Fruit fly (Drosophila melanogaster) whole organism, embryonic: ENCODE measurements around the gene CG11726.

ENCODE experiments used
- Atf6 ChIP-seq: fragments of 200-800 bp; sonication (Bioruptor generic); IDR thresholded peaks from 2 replicates; pipeline ENCODE4 v1.3.6; 2022; ENCODE audit warnings: missing biosample characterization, missing genetic modification characterization
- CG10267 ChIP-seq: fragments of 200-800 bp; sonication (Bioruptor generic); optimal IDR thresholded peaks from 2 replicates; lab custom pipeline; 2018; ENCODE audit warnings: missing biosample characterization, mild to moderate bottlenecking, missing genetic modification characterization, moderate library complexity
- CG10979 ChIP-seq: fragments of 200-800 bp; sonication (Bioruptor generic); optimal IDR thresholded peaks from 2 replicates; lab custom pipeline; 2018; ENCODE audit warnings: missing biosample characterization, mild to moderate bottlenecking, missing genetic modification characterization, moderate library complexity
- CG11504 ChIP-seq: fragments of 200-800 bp; sonication (Bioruptor generic); optimal IDR thresholded peaks from 3 replicates; lab custom pipeline; 2019; ENCODE audit warnings: missing biosample characterization, mild to moderate bottlenecking, missing genetic modification characterization, moderate library complexity
- CG11695 ChIP-seq: fragments of 200-800 bp; sonication (Bioruptor generic); IDR thresholded peaks from 3 replicates; pipeline ENCODE4 v1.3.6; 2022; ENCODE audit warnings: missing biosample characterization, missing genetic modification characterization
- CG14014 ChIP-seq: fragments of 200-800 bp; sonication (Bioruptor generic); IDR thresholded peaks from 2 replicates; pipeline ENCODE4 v1.3.6; 2022; ENCODE audit warnings: missing biosample characterization, missing genetic modification characterization
- CG14441 ChIP-seq: fragments of 200-800 bp; sonication (Bioruptor generic); IDR thresholded peaks from 2 replicates; pipeline ENCODE4 v1.3.6; 2022; ENCODE audit warnings: missing biosample characterization, missing genetic modification characterization
- CG17359 ChIP-seq: fragments of 200-800 bp; sonication (Bioruptor generic); optimal IDR thresholded peaks from 3 replicates; lab custom pipeline; 2018; ENCODE audit warnings: missing biosample characterization, mild to moderate bottlenecking, missing genetic modification characterization, moderate library complexity
- CG17385 ChIP-seq: fragments of 200-800 bp; sonication (Bioruptor generic); optimal IDR thresholded peaks from 3 replicates; lab custom pipeline; 2018; ENCODE audit warnings: missing biosample characterization, mild to moderate bottlenecking, missing genetic modification characterization
- CG18262 ChIP-seq: fragments of 200-800 bp; optimal IDR thresholded peaks from 3 replicates; lab custom pipeline; 2019; ENCODE audit warnings: missing biosample characterization, mild to moderate bottlenecking, missing genetic modification characterization, moderate library complexity
- CG18599 ChIP-seq: fragments of 200-800 bp; sonication (Bioruptor generic); optimal IDR thresholded peaks from 3 replicates; lab custom pipeline; 2017; ENCODE audit warnings: missing biosample characterization, missing genetic modification characterization, mild to moderate bottlenecking, moderate library complexity, missing genetic modification reagents
- CG31441 ChIP-seq: fragments of 200-800 bp; sonication (Bioruptor generic); IDR thresholded peaks from 2 replicates; pipeline ENCODE4 v1.3.6; 2022; ENCODE audit warnings: missing biosample characterization, missing genetic modification characterization
- CG32767 ChIP-seq: fragments of 200-800 bp; sonication (Bioruptor generic); IDR thresholded peaks from 2 replicates; pipeline ENCODE4 v1.3.6; 2022; ENCODE audit warnings: missing biosample characterization, missing genetic modification characterization
- CG32772 ChIP-seq: fragments of 200-800 bp; sonication (Bioruptor generic); IDR thresholded peaks from 2 replicates; pipeline ENCODE4 v1.3.6; 2022; ENCODE audit warnings: missing biosample characterization, missing genetic modification characterization
- CG3995 ChIP-seq: fragments of 200-800 bp; sonication (Bioruptor generic); optimal IDR thresholded peaks from 3 replicates; lab custom pipeline; 2016; ENCODE audit warnings: missing biosample characterization, missing genetic modification characterization
- CG6854 ChIP-seq: fragments of 200-800 bp; sonication (Bioruptor generic); optimal IDR thresholded peaks from 3 replicates; lab custom pipeline; 2017; ENCODE audit warnings: missing biosample characterization, mild to moderate bottlenecking, missing genetic modification characterization
- CG8290 ChIP-seq, 3 experiments: fragments of 200-800 bp; sonication (Bioruptor generic); optimal IDR thresholded peaks; 2 replicates each; lab custom pipeline; 2016 to 2019; ENCODE audit warnings: missing biosample characterization in 3 of 3, missing genetic modification characterization in 3 of 3, mild to moderate bottlenecking in 2 of 3, moderate library complexity in 1 of 3
- CG8944 ChIP-seq: fragments of 200-800 bp; sonication (Bioruptor generic); optimal IDR thresholded peaks from 3 replicates; lab custom pipeline; 2016; ENCODE audit warnings: missing biosample characterization, missing genetic modification characterization
- CG9215 ChIP-seq: fragments of 200-800 bp; sonication (Bioruptor generic); IDR thresholded peaks from 2 replicates; pipeline ENCODE4 v1.3.6; 2022; ENCODE audit warnings: missing biosample characterization, missing genetic modification characterization
- CG9727 ChIP-seq: fragments of 200-800 bp; sonication (Bioruptor generic); optimal IDR thresholded peaks from 3 replicates; lab custom pipeline; 2017; ENCODE audit warnings: missing biosample characterization, mild to moderate bottlenecking, missing genetic modification characterization
- CG9932 ChIP-seq: fragments of 200-800 bp; sonication (Bioruptor generic); IDR thresholded peaks from 2 replicates; pipeline ENCODE4 v1.3.6; 2022; ENCODE audit warnings: missing biosample characterization, missing genetic modification characterization
- CoRest ChIP-seq: fragments of 200-800 bp; sonication (Bioruptor generic); optimal IDR thresholded peaks from 3 replicates; lab custom pipeline; 2018; ENCODE audit warnings: missing biosample characterization, mild to moderate bottlenecking, missing genetic modification characterization, moderate library complexity
- Fer1 ChIP-seq: fragments of 200-800 bp; sonication (Bioruptor generic); optimal IDR thresholded peaks from 2 replicates; lab custom pipeline; 2017; ENCODE audit warnings: missing biosample characterization, mild to moderate bottlenecking, missing genetic modification characterization
- Hand ChIP-seq: fragments of 200-800 bp; sonication (Bioruptor generic); optimal IDR thresholded peaks from 2 replicates; lab custom pipeline; 2017; ENCODE audit warnings: mild to moderate bottlenecking, missing biosample characterization, missing genetic modification reagents, missing genetic modification characterization
- Hmr ChIP-seq: fragments of 200-800 bp; sonication (Bioruptor generic); optimal IDR thresholded peaks from 3 replicates; lab custom pipeline; 2017; ENCODE audit warnings: mild to moderate bottlenecking, missing biosample characterization, missing genetic modification reagents, missing genetic modification characterization
- Lhr ChIP-seq: fragments of 200-800 bp; sonication (Bioruptor generic); optimal IDR thresholded peaks from 3 replicates; lab custom pipeline; 2017; ENCODE audit warnings: mild to moderate bottlenecking, missing biosample characterization, missing genetic modification reagents, missing genetic modification characterization
- MESR4 ChIP-seq: fragments of 200-800 bp; sonication (Bioruptor generic); optimal IDR thresholded peaks from 2 replicates; lab custom pipeline; 2018; ENCODE audit warnings: missing biosample characterization, mild to moderate bottlenecking, missing genetic modification characterization, moderate library complexity
- Med ChIP-seq: fragments of 200-800 bp; sonication (Bioruptor generic); peaks from one replicate; lab custom pipeline; 2016; ENCODE audit warnings: missing biosample characterization, missing genetic modification characterization, mild to moderate bottlenecking, inconsistent platforms, moderate library complexity
- Xrp1 ChIP-seq: fragments of 200-800 bp; sonication (Bioruptor generic); IDR thresholded peaks from 2 replicates; pipeline ENCODE4 v1.3.6; 2022; ENCODE audit warnings: missing biosample characterization, missing genetic modification characterization
- ab ChIP-seq: fragments of 200-800 bp; sonication (Bioruptor generic); optimal IDR thresholded peaks from 2 replicates; lab custom pipeline; 2016; ENCODE audit warnings: missing biosample characterization, missing genetic modification characterization
- ac ChIP-seq: fragments of 200-800 bp; sonication (Bioruptor generic); optimal IDR thresholded peaks from 3 replicates; lab custom pipeline; 2017; ENCODE audit warnings: missing biosample characterization, mild to moderate bottlenecking, missing genetic modification characterization
- ara ChIP-seq: fragments of 200-800 bp; sonication (Bioruptor generic); IDR thresholded peaks from 2 replicates; pipeline ENCODE4 v1.3.6; 2022; ENCODE audit warnings: missing biosample characterization, missing genetic modification characterization
- bsh ChIP-seq, 2 experiments: fragments of 200-800 bp; sonication (Bioruptor generic); optimal IDR thresholded peaks; 2 replicates each; lab custom pipeline; 2017 to 2018; ENCODE audit warnings: mild to moderate bottlenecking in 2 of 2, missing biosample characterization in 2 of 2, missing genetic modification characterization in 2 of 2, moderate library complexity in 1 of 2
- esg ChIP-seq: fragments of 200-800 bp; sonication (Bioruptor generic); conservative IDR thresholded peaks from 2 replicates; pipeline ENCODE4 v1.3.6; 2022; ENCODE audit warnings: missing biosample characterization, missing genetic modification characterization
- gce ChIP-seq: fragments of 200-800 bp; sonication (Bioruptor generic); IDR thresholded peaks from 3 replicates; pipeline ENCODE4 v1.3.6; 2022; ENCODE audit warnings: missing biosample characterization, missing genetic modification characterization
- gcm ChIP-seq: fragments of 200-800 bp; sonication (Bioruptor generic); optimal IDR thresholded peaks from 2 replicates; lab custom pipeline; 2019; ENCODE audit warnings: missing biosample characterization, mild to moderate bottlenecking, missing genetic modification characterization, moderate library complexity
- grau ChIP-seq: fragments of 200-800 bp; optimal IDR thresholded peaks from 3 replicates; lab custom pipeline; 2019; ENCODE audit warnings: missing biosample characterization, mild to moderate bottlenecking, missing genetic modification characterization, moderate library complexity
- jigr1 ChIP-seq: fragments of 200-800 bp; sonication (Bioruptor generic); IDR thresholded peaks from 3 replicates; pipeline ENCODE4 v1.3.6; 2022; ENCODE audit warnings: missing biosample characterization, missing genetic modification characterization
- jing ChIP-seq: fragments of 200-800 bp; sonication (Bioruptor generic); optimal IDR thresholded peaks from 2 replicates; lab custom pipeline; 2018; ENCODE audit warnings: missing biosample characterization, mild to moderate bottlenecking, missing genetic modification characterization
- kah ChIP-seq: fragments of 200-800 bp; sonication (Bioruptor generic); optimal IDR thresholded peaks from 2 replicates; lab custom pipeline; 2018; ENCODE audit warnings: missing biosample characterization, mild to moderate bottlenecking, missing genetic modification characterization
- kni ChIP-seq: fragments of 200-800 bp; sonication (Bioruptor generic); optimal IDR thresholded peaks from 3 replicates; lab custom pipeline; 2017; ENCODE audit warnings: mild to moderate bottlenecking, missing biosample characterization, missing genetic modification reagents, missing genetic modification characterization
- oc ChIP-seq: fragments of 200-800 bp; sonication (Bioruptor generic); optimal IDR thresholded peaks from 2 replicates; lab custom pipeline; 2018; ENCODE audit warnings: missing biosample characterization, mild to moderate bottlenecking, missing genetic modification characterization, moderate library complexity
- peb ChIP-seq: fragments of 200-800 bp; sonication (Bioruptor generic); IDR thresholded peaks from 2 replicates; pipeline ENCODE4 v1.3.6; 2022; ENCODE audit warnings: missing biosample characterization, missing genetic modification characterization
- phol ChIP-seq: fragments of 200-800 bp; sonication (Bioruptor generic); optimal IDR thresholded peaks from 3 replicates; lab custom pipeline; 2018; ENCODE audit warnings: missing biosample characterization, mild to moderate bottlenecking, missing genetic modification characterization, moderate library complexity
- pnt ChIP-seq: fragments of 200-800 bp; sonication (Bioruptor generic); optimal IDR thresholded peaks from 3 replicates; lab custom pipeline; 2016; ENCODE audit warnings: missing biosample characterization, missing genetic modification characterization
- pros ChIP-seq: fragments of 200-800 bp; sonication (Bioruptor generic); optimal IDR thresholded peaks from 3 replicates; lab custom pipeline; 2019; ENCODE audit warnings: missing biosample characterization, mild to moderate bottlenecking, missing genetic modification characterization, moderate library complexity
- shn ChIP-seq: fragments of 200-800 bp; sonication (Bioruptor generic); optimal IDR thresholded peaks from 3 replicates; lab custom pipeline; 2016; ENCODE audit warnings: missing biosample characterization, missing genetic modification characterization
- sisA ChIP-seq: fragments of 200-800 bp; sonication (Bioruptor generic); IDR thresholded peaks from 2 replicates; pipeline ENCODE4 v1.3.6; 2022; ENCODE audit warnings: missing biosample characterization, missing genetic modification characterization
- slbo ChIP-seq: fragments of 200-800 bp; sonication (Bioruptor generic); IDR thresholded peaks from 2 replicates; pipeline ENCODE4 v1.3.6; 2022; ENCODE audit warnings: missing biosample characterization, missing genetic modification characterization
- unc-4 ChIP-seq: fragments of 200-800 bp; sonication (Bioruptor generic); IDR thresholded peaks from 2 replicates; pipeline ENCODE4 v1.3.6; 2022; ENCODE audit warnings: missing biosample characterization, missing genetic modification characterization; ENCODE audit not compliant: partially characterized antibody

Gene CG11726

DNA sequence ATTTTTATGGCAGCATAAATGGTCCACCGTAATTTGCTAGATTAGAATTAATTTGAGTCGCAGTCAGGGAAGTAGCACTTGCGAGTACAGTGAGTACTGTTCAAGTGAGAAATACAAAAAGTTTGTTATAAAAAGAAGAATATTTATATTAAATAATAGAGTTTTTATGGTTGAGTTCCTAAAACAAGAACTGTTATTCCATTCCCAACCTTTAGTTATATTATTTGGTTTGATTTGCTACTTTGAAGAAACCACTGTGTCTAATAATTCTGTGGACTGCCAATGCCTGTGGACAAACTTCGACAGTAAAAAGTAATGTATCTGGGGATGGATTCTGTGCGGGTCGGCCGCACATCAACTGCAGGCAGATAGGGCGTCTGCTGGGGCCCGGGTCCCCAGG is 26.7 kb upstream of the CG11726 start (continued):
- TF ChIP-seq CG18599 (GFP tag; lab: Kevin White, UChicago), result peak; percentile 50
- 0 out of 3 replicates have a peak, but pooled peaks have one; percentile 39 for TF ChIP-seq CG11695 (GFP tag; lab: Robert Waterston, UW)
- peak; percentile 28; the same call in 1 of the 2 replicates for TF ChIP-seq CG31441 (GFP tag; lab: Robert Waterston, UW)
- no peak for TF ChIP-seq CG3995 (GFP tag; lab: Kevin White, UChicago)
- TF ChIP-seq gcm (GFP tag; lab: Kevin White, UChicago), result peak; percentile 37
- no peak for TF ChIP-seq ac (GFP tag; lab: Kevin White, UChicago)
- TF ChIP-seq pros (GFP tag; lab: Kevin White, UChicago), result no peak
- no peak for TF ChIP-seq CG8944 (GFP tag; lab: Kevin White, UChicago)
- peak; percentile 55 for TF ChIP-seq CG11504
- TF ChIP-seq CoRest (tag; lab: Kevin White, UChicago), result peak; percentile 12
- TF ChIP-seq Fer1 (GFP tag; lab: Kevin White, UChicago), result peak; percentile 9
- no peak for TF ChIP-seq MESR4
- TF ChIP-seq CG32772 (GFP tag; lab: Robert Waterston, UW), result peak; percentile 38
- TF ChIP-seq CG8290 (GFP tag; optimal IDR thresholded peaks at IDR 0.05; lab: Kevin White, UChicago), result no peak
- TF ChIP-seq CG8290 (tag; optimal IDR thresholded peaks at IDR 0.05; lab: Kevin White, UChicago), result no peak
- peak; percentile 46; the same call in 1 of the 2 replicates for TF ChIP-seq esg
- no peak for TF ChIP-seq pnt (GFP tag; lab: Kevin White, UChicago)
- TF ChIP-seq Hand (GFP tag; lab: Kevin White, UChicago), result peak; percentile 2
- TF ChIP-seq CG9932 (GFP tag; lab: Robert Waterston, UW), result peak; percentile 36
- peak; percentile 36; the same call in 1 of the 2 replicates for TF ChIP-seq CG14014
- peak; percentile 6 for TF ChIP-seq CG9727 (GFP tag; lab: Kevin White, UChicago)
- peak; percentile 10 for TF ChIP-seq CG17359 (tag; lab: Kevin White, UChicago)
- TF ChIP-seq kni, result no peak
- TF ChIP-seq CG17385 (GFP tag; lab: Kevin White, UChicago), result peak; percentile 30
- peak; percentile 69 for TF ChIP-seq slbo (GFP tag; lab: Robert Waterston, UW)
- TF ChIP-seq CG10979 (tag; lab: Kevin White, UChicago), result peak; percentile 31
- peak; percentile 74 for TF ChIP-seq Med (GFP tag; lab: Kevin White, UChicago)
- peak; percentile 38 for TF ChIP-seq phol (tag; lab: Kevin White, UChicago)
- no peak for TF ChIP-seq ab (GFP tag; lab: Kevin White, UChicago)
- TF ChIP-seq gce (GFP tag; lab: Robert Waterston, UW), result 0 out of 3 replicates have a peak, but pooled peaks have one; percentile 14
- TF ChIP-seq Hmr, result peak; percentile 15
- TF ChIP-seq peb (GFP tag; lab: Robert Waterston, UW), result 0 out of 2 replicates have a peak, but pooled peaks have one; percentile 36
- TF ChIP-seq jigr1 (GFP tag; lab: Robert Waterston, UW), result no peak
- no peak for TF ChIP-seq Lhr (GFP tag; lab: Kevin White, UChicago)
- no peak for TF ChIP-seq CG6854 (GFP tag; lab: Kevin White, UChicago)
- peak; percentile 80 for TF ChIP-seq grau
- peak in 1 of 2 experiments; percentile 35 for TF ChIP-seq bsh (GFP tag; optimal IDR thresholded peaks at IDR 0.05; lab: Kevin White, UChicago)
- no peak for TF ChIP-seq jing (GFP tag; lab: Kevin White, UChicago)
- peak; percentile 41; the same call in 1 of the 2 replicates for TF ChIP-seq CG32767
- TF ChIP-seq oc, result no peak
- no peak for TF ChIP-seq kah
- no peak for TF ChIP-seq unc-4 (GFP tag; lab: Robert Waterston, UW)
- peak; percentile 62 for TF ChIP-seq Xrp1 (GFP tag; lab: Robert Waterston, UW)
- peak; percentile 37; the same call in 1 of the 2 replicates for TF ChIP-seq CG9215
- TF ChIP-seq CG10267 (tag; lab: Kevin White, UChicago), result peak; percentile 5
- peak; percentile 67 for TF ChIP-seq Atf6 (GFP tag; lab: Robert Waterston, UW)
- peak; percentile 34; the same call in 1 of the 2 replicates for TF ChIP-seq ara
- TF ChIP-seq shn (GFP tag; lab: Kevin White, UChicago), result no peak
- TF ChIP-seq sisA, result peak; percentile 27; the same call in 1 of the 2 replicates
- peak; percentile 36 for TF ChIP-seq CG18262
- peak; percentile 55 for TF ChIP-seq CG14441
